Fruit fly (Drosophila melanogaster) S2 (cell line): Measurements from ENCODE around the gene CG6675.

ENCODE experiments used
- CG8478 ChIP-seq: fragments of >200 bp; optimal IDR thresholded peaks from 2 replicates; lab custom pipeline; 2018
- CTCF ChIP-seq, 2 experiments: fragments of >200 bp; optimal IDR thresholded peaks; 2 replicates each; lab custom pipeline; 2018

DNA sequence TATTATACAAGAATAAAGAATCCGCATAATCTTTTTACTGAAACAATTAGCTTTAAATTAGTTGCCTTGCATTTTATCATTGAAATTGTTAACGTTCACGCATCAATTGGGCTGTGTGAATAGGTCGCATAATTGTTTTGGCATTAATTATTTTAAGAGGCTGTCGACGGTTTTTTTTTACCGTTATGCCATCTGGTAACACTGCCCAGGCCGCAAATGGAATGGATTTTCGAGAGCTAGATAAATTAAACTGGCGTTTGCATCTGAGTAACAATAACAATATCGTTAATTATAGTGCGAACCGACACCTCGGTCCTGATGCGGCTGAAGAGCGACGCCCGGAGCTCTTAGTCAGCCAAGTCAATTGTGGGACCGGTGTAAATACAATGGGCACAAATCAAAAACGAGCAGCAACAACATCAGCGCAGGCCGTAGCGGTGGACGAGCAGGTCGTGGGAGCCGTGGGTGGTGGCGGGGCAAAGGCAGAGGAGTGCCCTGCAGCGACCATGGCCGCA is 12.9 kb downstream of the CG6675 start:
- TF ChIP-seq CTCF (optimal IDR thresholded peaks at IDR 0.05; lab: Kevin White, UChicago), result no peak
- TF ChIP-seq CG8478 (lab: Kevin White, UChicago), result no peak
